Worm (Caenorhabditis elegans) whole organism, early embryonic: ENCODE measurements around the gene K04C2.8.

ENCODE experiments used
- B0310.2 ChIP-seq: sonication (generic microtip); optimal IDR thresholded peaks from 2 replicates; lab custom pipeline; 2016; ENCODE audit warnings: mild to moderate bottlenecking, missing genetic modification characterization, missing compliant biosample characterization
- F13C5.2 ChIP-seq: sonication (generic microtip); optimal IDR thresholded peaks from 2 replicates; lab custom pipeline; 2017; ENCODE audit warnings: mild to moderate bottlenecking, missing genetic modification characterization, inconsistent platforms, missing compliant biosample characterization
- aly-1 ChIP-seq: sonication (generic microtip); optimal IDR thresholded peaks from 2 replicates; lab custom pipeline; 2016; ENCODE audit warnings: missing genetic modification characterization, missing compliant biosample characterization
- ama-1 ChIP-seq: fragments of 150-350 bp; optimal IDR thresholded peaks from 2 replicates; lab custom pipeline; 2014
- ceh-13 ChIP-seq: fragments of 200-800 bp; sonication (Bioruptor generic); optimal IDR thresholded peaks from 2 replicates; lab custom pipeline; 2018; ENCODE audit warnings: mild to moderate bottlenecking, missing genetic modification characterization, missing compliant biosample characterization
- ceh-36 ChIP-seq: sonication (generic microtip); optimal IDR thresholded peaks from 2 replicates; lab custom pipeline; 2016; ENCODE audit warnings: missing genetic modification characterization, inconsistent platforms, missing compliant biosample characterization
- ets-7 ChIP-seq: sonication (generic microtip); optimal IDR thresholded peaks from 2 replicates; lab custom pipeline; 2016; ENCODE audit warnings: missing genotype, missing genetic modification characterization, missing compliant biosample characterization
- flt-1 ChIP-seq: fragments of 200-800 bp; sonication (Bioruptor generic); IDR thresholded peaks from 2 replicates; pipeline ENCODE4 v1.3.6; 2022; ENCODE audit warnings: missing genetic modification characterization, missing compliant biosample characterization
- hmbx-1 ChIP-seq: sonication (generic microtip); optimal IDR thresholded peaks from 2 replicates; lab custom pipeline; 2016; ENCODE audit warnings: mild to moderate bottlenecking, missing genetic modification characterization, missing compliant biosample characterization
- hmg-4 ChIP-seq: fragments of 200-800 bp; sonication (Bioruptor generic); optimal IDR thresholded peaks from 2 replicates; lab custom pipeline; 2018; ENCODE audit warnings: mild to moderate bottlenecking, missing genetic modification characterization, missing compliant biosample characterization
- hnd-1 ChIP-seq: sonication (generic microtip); optimal IDR thresholded peaks from 2 replicates; lab custom pipeline; 2016; ENCODE audit warnings: missing genetic modification characterization, missing compliant biosample characterization
- pes-1 ChIP-seq: fragments of 200-800 bp; sonication (Bioruptor generic); IDR thresholded peaks from 2 replicates; pipeline ENCODE4 v1.3.6; 2022; ENCODE audit warnings: missing genetic modification reagents, missing genetic modification characterization, missing compliant biosample characterization
- scrt-1 ChIP-seq: fragments of 200-800 bp; sonication (Bioruptor generic); IDR thresholded peaks from 2 replicates; pipeline ENCODE4 v1.3.6; 2022; ENCODE audit warnings: missing genetic modification characterization, missing compliant biosample characterization
- sea-1 ChIP-seq: fragments of 200-800 bp; sonication (Bioruptor generic); conservative IDR thresholded peaks from 2 replicates; pipeline ENCODE4 v1.3.6; 2022; ENCODE audit warnings: missing genetic modification characterization, missing compliant biosample characterization
- tbx-11 ChIP-seq: fragments of 200-800 bp; sonication (Bioruptor generic); IDR thresholded peaks from 2 replicates; pipeline ENCODE4 v1.3.6; 2022; ENCODE audit warnings: missing genetic modification characterization, missing compliant biosample characterization
- tbx-37 ChIP-seq: fragments of 200-800 bp; sonication (Bioruptor generic); conservative IDR thresholded peaks from 2 replicates; pipeline ENCODE4 v1.3.6; 2022; ENCODE audit warnings: missing genetic modification reagents, missing genetic modification characterization, missing compliant biosample characterization
- tra-4 ChIP-seq: sonication (generic microtip); optimal IDR thresholded peaks from 2 replicates; lab custom pipeline; 2017; ENCODE audit warnings: missing genetic modification characterization, missing compliant biosample characterization

K04C2.8 gene

DNA sequence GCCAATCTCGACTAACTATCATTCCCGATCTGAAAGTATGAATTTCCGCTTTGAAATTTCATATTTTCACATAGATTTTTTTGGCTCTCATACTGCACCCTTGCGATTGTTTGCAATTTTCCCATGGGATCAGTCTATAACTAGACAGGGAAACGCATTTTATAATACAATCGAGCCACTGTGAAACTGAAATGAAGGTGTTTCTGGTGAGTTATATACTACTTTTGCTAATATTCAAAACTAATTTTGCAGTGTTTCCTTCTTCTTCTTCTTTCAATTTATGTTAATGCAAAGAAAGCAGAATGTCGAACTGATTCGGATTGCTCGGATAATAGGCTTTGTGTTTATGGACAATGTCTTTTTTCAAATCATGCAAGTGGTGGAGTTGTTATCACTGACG is 15.8 kb downstream of the K04C2.8 start:
- TF ChIP-seq ceh-36 (tag; lab: Kevin White, UChicago) (no peak), hmbx-1 (no peak), ceh-13 (no peak)

DNA sequence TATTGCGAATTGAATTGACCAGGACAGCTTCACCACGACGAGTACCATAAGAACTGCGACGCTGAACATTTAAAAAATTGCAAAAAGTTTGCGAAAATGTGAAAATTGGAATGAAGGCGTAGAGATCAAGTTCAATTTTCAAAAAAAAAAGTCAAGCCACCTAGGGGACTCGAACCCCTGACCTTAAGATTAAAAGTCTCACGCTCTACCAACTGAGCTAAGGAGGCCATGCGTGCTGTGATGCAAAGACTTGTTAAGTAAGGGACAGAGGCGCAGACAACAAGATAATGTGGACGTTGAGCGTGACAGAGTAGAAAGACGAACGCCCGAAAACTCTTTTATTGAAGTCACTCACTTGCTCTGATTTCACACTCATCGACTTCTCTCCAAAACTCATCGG is 17.5 kb downstream of the K04C2.8 start:
- peak; percentile 67 for TF ChIP-seq ceh-13
- TF ChIP-seq tbx-11 (GFP tag; lab: Robert Waterston, UW): peak; percentile 81
- peak; percentile 84 for TF ChIP-seq hmg-4
- peak; percentile 84 for TF ChIP-seq sea-1 (GFP tag; lab: Robert Waterston, UW)
- TF ChIP-seq ets-7 (tag; lab: Kevin White, UChicago): peak; percentile 53
- no peak for TF ChIP-seq ama-1 (lab: Kevin White, UChicago)
- peak; percentile 90 for TF ChIP-seq pes-1 (GFP tag; lab: Robert Waterston, UW)
- peak; percentile 81 for TF ChIP-seq ceh-36 (tag; lab: Kevin White, UChicago)
- peak; percentile 86 for TF ChIP-seq scrt-1 (GFP tag; lab: Robert Waterston, UW)
- peak; percentile 87 for TF ChIP-seq flt-1 (GFP tag; lab: Robert Waterston, UW)
- TF ChIP-seq tra-4 (tag; lab: Kevin White, UChicago): no peak
- peak; percentile 10 for TF ChIP-seq hmbx-1
- TF ChIP-seq B0310.2 (tag; lab: Kevin White, UChicago): peak; percentile 73
- TF ChIP-seq tbx-37 (GFP tag; lab: Robert Waterston, UW): peak; percentile 74
- TF ChIP-seq F13C5.2 (tag; lab: Kevin White, UChicago): peak; percentile 87
- peak; percentile 82 for TF ChIP-seq aly-1 (tag; lab: Kevin White, UChicago)
- peak; percentile 74 for TF ChIP-seq hnd-1 (tag; lab: Kevin White, UChicago)

ce11 chrIII:6888497-6888896 is 18.4 kb downstream of the K04C2.8 start:
- no peak for TF ChIP-seq hmg-4
- 0 out of 2 replicates have a peak, but pooled peaks have one; percentile 49 for TF ChIP-seq tbx-11 (GFP tag; lab: Robert Waterston, UW)
- peak; percentile 55; the same call in 1 of the 2 replicates for TF ChIP-seq scrt-1 (GFP tag; lab: Robert Waterston, UW)
- TF ChIP-seq tra-4 (tag; lab: Kevin White, UChicago): no peak
- peak; percentile 36; the same call in 1 of the 2 replicates for TF ChIP-seq tbx-37 (GFP tag; lab: Robert Waterston, UW)
- no peak for TF ChIP-seq F13C5.2 (tag; lab: Kevin White, UChicago)
- peak; percentile 58; the same call in 1 of the 2 replicates for TF ChIP-seq sea-1 (GFP tag; lab: Robert Waterston, UW)
- no peak for TF ChIP-seq aly-1 (tag; lab: Kevin White, UChicago)
- TF ChIP-seq pes-1 (GFP tag; lab: Robert Waterston, UW): peak; percentile 43; the same call in 1 of the 2 replicates
- TF ChIP-seq ceh-36 (tag; lab: Kevin White, UChicago): no peak
- no peak for TF ChIP-seq ets-7 (tag; lab: Kevin White, UChicago)
- TF ChIP-seq ceh-13: no peak
- no peak for TF ChIP-seq hnd-1 (tag; lab: Kevin White, UChicago)
- TF ChIP-seq ama-1 (lab: Kevin White, UChicago): no peak
- no peak for TF ChIP-seq B0310.2 (tag; lab: Kevin White, UChicago)
- no peak for TF ChIP-seq hmbx-1
- TF ChIP-seq flt-1 (GFP tag; lab: Robert Waterston, UW): 0 out of 2 replicates have a peak, but pooled peaks have one; percentile 28

- no peak for TF ChIP-seq ceh-36 (tag; lab: Kevin White, UChicago)
- no peak for TF ChIP-seq hmbx-1
- no peak for TF ChIP-seq tbx-11 (GFP tag; lab: Robert Waterston, UW)
- no peak for TF ChIP-seq F13C5.2 (tag; lab: Kevin White, UChicago)
- TF ChIP-seq tbx-37 (GFP tag; lab: Robert Waterston, UW): no peak
- TF ChIP-seq hnd-1 (tag; lab: Kevin White, UChicago): no peak
- TF ChIP-seq ama-1 (lab: Kevin White, UChicago): no peak
- TF ChIP-seq hmg-4: no peak
- TF ChIP-seq B0310.2 (tag; lab: Kevin White, UChicago): no peak
- no peak for TF ChIP-seq ets-7 (tag; lab: Kevin White, UChicago)
- TF ChIP-seq scrt-1 (GFP tag; lab: Robert Waterston, UW): no peak
- TF ChIP-seq aly-1 (tag; lab: Kevin White, UChicago): no peak
- TF ChIP-seq flt-1 (GFP tag; lab: Robert Waterston, UW): no peak
- no peak for TF ChIP-seq tra-4 (tag; lab: Kevin White, UChicago)
- TF ChIP-seq pes-1 (GFP tag; lab: Robert Waterston, UW): no peak
- TF ChIP-seq ceh-13: no peak
- TF ChIP-seq sea-1 (GFP tag; lab: Robert Waterston, UW): no peak
Measured at ce11 chrIII:6888999-6889824, 19.1 kb downstream of the K04C2.8 start, which contains the start of the genes brd-1 and K04C2.2. TSS of gene brd-1 (minus strand) at chrIII:6889504. TSS of gene K04C2.2 (plus strand) at chrIII:6889774.

DNA sequence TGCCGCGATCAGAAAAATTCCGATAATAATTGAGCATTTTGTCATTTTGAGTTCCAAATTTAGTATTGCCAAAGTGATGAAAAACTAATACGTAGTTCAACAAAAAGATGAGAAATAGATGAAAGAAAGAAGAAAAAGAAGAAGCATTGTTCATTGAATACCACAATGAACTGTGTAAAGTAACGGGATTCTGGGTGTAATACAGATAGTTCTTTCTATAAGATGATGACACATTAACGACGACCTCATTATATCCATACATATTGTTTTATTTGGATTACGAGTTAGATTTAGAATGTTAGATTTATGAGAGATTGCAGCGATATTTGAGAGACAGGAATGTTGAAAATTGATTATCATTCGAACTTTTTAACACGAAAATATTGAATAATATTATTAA is 21.5 kb downstream of the K04C2.8 start, which contains the start of gene K04C2.5:
Gene K04C2.5, minus strand, starts transcription at position 101 of the 400 bp plus-strand sequence.
- no peak for TF ChIP-seq hmbx-1
- TF ChIP-seq tbx-37 (GFP tag; lab: Robert Waterston, UW): no peak

ce11 chrIII:6895166-6895565 is 25.1 kb downstream of the K04C2.8 start:
- TF ChIP-seq tra-4 (tag; lab: Kevin White, UChicago): no peak
- no peak for TF ChIP-seq pes-1 (GFP tag; lab: Robert Waterston, UW)
- TF ChIP-seq hmg-4: no peak
- no peak for TF ChIP-seq ceh-13
- no peak for TF ChIP-seq B0310.2 (tag; lab: Kevin White, UChicago)
- TF ChIP-seq hmbx-1: no peak
- no peak for TF ChIP-seq aly-1 (tag; lab: Kevin White, UChicago)
- no peak for TF ChIP-seq ceh-36 (tag; lab: Kevin White, UChicago)
- no peak for TF ChIP-seq tbx-11 (GFP tag; lab: Robert Waterston, UW)
- no peak for TF ChIP-seq scrt-1 (GFP tag; lab: Robert Waterston, UW)

DNA sequence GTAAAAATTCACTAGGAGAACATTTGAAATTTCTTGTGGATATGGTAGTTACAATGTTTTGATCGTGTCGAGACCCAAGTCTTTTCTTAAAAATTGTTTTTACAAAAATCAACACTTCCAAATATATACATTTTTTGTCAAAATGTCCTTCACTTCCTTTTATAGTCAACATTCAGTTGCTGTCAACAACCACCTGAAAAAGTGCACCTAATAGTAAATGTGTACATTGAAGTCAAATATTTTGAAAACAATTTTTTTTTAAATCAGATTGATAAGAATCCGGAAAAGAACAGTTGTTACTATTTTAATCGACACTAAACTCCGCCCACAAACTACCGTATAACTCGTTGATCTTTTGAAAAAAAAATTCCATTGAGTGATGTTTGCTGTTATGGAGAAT is 25.6 kb downstream of the K04C2.8 start:
- no peak for TF ChIP-seq sea-1 (GFP tag; lab: Robert Waterston, UW)
- no peak for TF ChIP-seq flt-1 (GFP tag; lab: Robert Waterston, UW)
- no peak for TF ChIP-seq ets-7 (tag; lab: Kevin White, UChicago)
- no peak for TF ChIP-seq tra-4 (tag; lab: Kevin White, UChicago)
